Fruit fly (Drosophila melanogaster) whole organism, embryonic: ENCODE measurements around the gene CG9297.

Source experiments
- Atf6 ChIP-seq: fragments of 200-800 bp; sonication (Bioruptor generic); IDR thresholded peaks from 2 replicates; pipeline ENCODE4 v1.3.6; 2022; ENCODE audit warnings: missing biosample characterization, missing genetic modification characterization
- BtbVII ChIP-seq: fragments of 200-800 bp; sonication (Bioruptor generic); optimal IDR thresholded peaks from 3 replicates; lab custom pipeline; 2017; ENCODE audit warnings: missing biosample characterization, mild to moderate bottlenecking, missing genetic modification characterization
- CG10462 ChIP-seq: fragments of 200-800 bp; sonication (Bioruptor generic); optimal IDR thresholded peaks from 2 replicates; lab custom pipeline; 2016; ENCODE audit warnings: missing biosample characterization, missing genetic modification characterization
- CG11093 ChIP-seq: fragments of 200-800 bp; sonication (Bioruptor generic); IDR thresholded peaks from 3 replicates; pipeline ENCODE4 v1.3.6; 2022; ENCODE audit warnings: missing biosample characterization, missing genetic modification characterization
- CG11696 ChIP-seq: fragments of 200-800 bp; sonication (Bioruptor generic); IDR thresholded peaks from 2 replicates; pipeline ENCODE4 v1.3.6; 2022; ENCODE audit warnings: missing biosample characterization, missing genetic modification characterization
- CG12391 ChIP-seq: fragments of 200-800 bp; sonication (Bioruptor generic); optimal IDR thresholded peaks from 3 replicates; lab custom pipeline; 2018; ENCODE audit warnings: missing biosample characterization, mild to moderate bottlenecking, missing genetic modification characterization, moderate library complexity
- CG13424 ChIP-seq: fragments of 200-800 bp; sonication (Bioruptor generic); optimal IDR thresholded peaks from 2 replicates; lab custom pipeline; 2019; ENCODE audit warnings: missing biosample characterization, mild to moderate bottlenecking, missing genetic modification characterization, moderate library complexity
- CG15514 ChIP-seq: fragments of 200-800 bp; sonication (Bioruptor generic); optimal IDR thresholded peaks from 3 replicates; lab custom pipeline; 2017; ENCODE audit warnings: missing biosample characterization, missing genetic modification characterization, mild to moderate bottlenecking, moderate library complexity, missing genetic modification reagents
- CG15696 ChIP-seq: fragments of 200-800 bp; sonication (Bioruptor generic); optimal IDR thresholded peaks from 2 replicates; lab custom pipeline; 2019; ENCODE audit warnings: missing biosample characterization, mild to moderate bottlenecking, missing genetic modification characterization, moderate library complexity
- CG1602 ChIP-seq: fragments of 200-800 bp; sonication (Bioruptor generic); optimal IDR thresholded peaks from 3 replicates; lab custom pipeline; 2016; ENCODE audit warnings: missing biosample characterization, missing genetic modification characterization
- CG17802 ChIP-seq: fragments of 200-800 bp; sonication (Bioruptor generic); optimal IDR thresholded peaks from 2 replicates; lab custom pipeline; 2018; ENCODE audit warnings: missing biosample characterization, mild to moderate bottlenecking, missing genetic modification characterization, moderate library complexity
- CG2889 ChIP-seq: fragments of 200-800 bp; sonication (Bioruptor generic); IDR thresholded peaks from 3 replicates; pipeline ENCODE4 v1.3.6; 2022; ENCODE audit warnings: missing biosample characterization, missing genetic modification characterization
- CG31224 ChIP-seq: fragments of 200-800 bp; sonication (Bioruptor generic); IDR thresholded peaks from 2 replicates; pipeline ENCODE4 v1.3.6; 2022; ENCODE audit warnings: missing biosample characterization, missing genetic modification characterization
- CG4617 ChIP-seq: fragments of 200-800 bp; sonication (Bioruptor generic); optimal IDR thresholded peaks from 3 replicates; lab custom pipeline; 2016; ENCODE audit warnings: missing biosample characterization, missing genetic modification characterization, borderline replicate concordance
- CG4854 ChIP-seq: fragments of 200-800 bp; sonication (Bioruptor generic); optimal IDR thresholded peaks from 2 replicates; lab custom pipeline; 2016; ENCODE audit warnings: missing biosample characterization, missing genetic modification characterization, inconsistent platforms
- CG5180 ChIP-seq: fragments of 200-800 bp; sonication (Bioruptor generic); optimal IDR thresholded peaks from 3 replicates; lab custom pipeline; 2017; ENCODE audit warnings: missing biosample characterization, missing genetic modification characterization, mild to moderate bottlenecking, moderate library complexity, missing genetic modification reagents
- CG6689 ChIP-seq: fragments of 200-800 bp; sonication (Bioruptor generic); IDR thresholded peaks from 2 replicates; pipeline ENCODE4 v1.3.6; 2022; ENCODE audit warnings: missing biosample characterization, missing genetic modification characterization
- CG7372 ChIP-seq: fragments of 200-800 bp; sonication (Bioruptor generic); IDR thresholded peaks from 2 replicates; pipeline ENCODE4 v1.3.6; 2022; ENCODE audit warnings: missing biosample characterization, missing genetic modification characterization
- CG8924 ChIP-seq: fragments of 200-800 bp; optimal IDR thresholded peaks from 3 replicates; lab custom pipeline; 2019; ENCODE audit warnings: missing biosample characterization, mild to moderate bottlenecking, missing genetic modification characterization, moderate library complexity
- CG9609 ChIP-seq: fragments of 200-800 bp; sonication (Bioruptor generic); optimal IDR thresholded peaks from 3 replicates; lab custom pipeline; 2016; ENCODE audit warnings: missing biosample characterization, missing genetic modification characterization
- CG9797 ChIP-seq: fragments of 200-800 bp; sonication (Bioruptor generic); optimal IDR thresholded peaks from 3 replicates; lab custom pipeline; 2018; ENCODE audit warnings: missing biosample characterization, mild to moderate bottlenecking, missing genetic modification characterization
- Dip3 ChIP-seq: fragments of 200-800 bp; sonication (Bioruptor generic); optimal IDR thresholded peaks from 3 replicates; lab custom pipeline; 2016; ENCODE audit warnings: missing biosample characterization, missing genetic modification characterization
- Doc2 ChIP-seq: fragments of 200-800 bp; sonication (Bioruptor generic); IDR thresholded peaks from 2 replicates; pipeline ENCODE4 v1.3.6; 2022; ENCODE audit warnings: missing biosample characterization, missing genetic modification characterization
- Kr ChIP-seq: fragments of 200-800 bp; sonication (Bioruptor generic); optimal IDR thresholded peaks from 2 replicates; lab custom pipeline; 2017; ENCODE audit warnings: missing biosample characterization, mild to moderate bottlenecking, missing genetic modification characterization
- Lpt ChIP-seq: fragments of >200 bp; optimal IDR thresholded peaks from 2 replicates; lab custom pipeline; 2018; ENCODE audit warnings: missing biosample characterization, missing genetic modification characterization
- Med ChIP-seq: fragments of 200-800 bp; sonication (Bioruptor generic); peaks from one replicate; lab custom pipeline; 2016; ENCODE audit warnings: missing biosample characterization, missing genetic modification characterization, mild to moderate bottlenecking, inconsistent platforms, moderate library complexity
- Stat92E ChIP-seq, 3 experiments: fragments of >200 bp in 2 of 3; fragments of 200-800 bp in 1 of 3; sonication (Bioruptor generic) in 1 of 3; optimal IDR thresholded peaks; 2 replicates each; lab custom pipeline; 2017 to 2019; ENCODE audit warnings: missing biosample characterization in 3 of 3, missing genetic modification characterization in 3 of 3, mild to moderate bottlenecking in 1 of 3, moderate library complexity in 1 of 3
- bbx ChIP-seq: fragments of 200-800 bp; sonication (Bioruptor generic); IDR thresholded peaks from 2 replicates; pipeline ENCODE4 v1.3.6; 2022; ENCODE audit warnings: missing biosample characterization, missing genetic modification characterization; ENCODE audit not compliant: partially characterized antibody
- br ChIP-seq: fragments of >200 bp; optimal IDR thresholded peaks from 2 replicates; lab custom pipeline; 2017
- cg ChIP-seq: fragments of 200-800 bp; sonication (Bioruptor generic); optimal IDR thresholded peaks from 3 replicates; lab custom pipeline; 2019; ENCODE audit warnings: missing biosample characterization, mild to moderate bottlenecking, missing genetic modification characterization, moderate library complexity
- croc ChIP-seq: fragments of 200-800 bp; sonication (Bioruptor generic); conservative IDR thresholded peaks from 3 replicates; pipeline ENCODE4 v1.3.6; 2022; ENCODE audit warnings: missing biosample characterization, missing genetic modification characterization
- cwo ChIP-seq: fragments of 200-800 bp; sonication (Bioruptor generic); optimal IDR thresholded peaks from 3 replicates; lab custom pipeline; 2017; ENCODE audit warnings: missing biosample characterization, missing genetic modification characterization, mild to moderate bottlenecking, moderate library complexity, missing genetic modification reagents
- da ChIP-seq: fragments of 200-800 bp; sonication (Bioruptor generic); optimal IDR thresholded peaks from 2 replicates; lab custom pipeline; 2016; ENCODE audit warnings: missing biosample characterization, missing genetic modification characterization
- disco-r ChIP-seq: fragments of 200-800 bp; sonication (Bioruptor generic); optimal IDR thresholded peaks from 2 replicates; lab custom pipeline; 2016; ENCODE audit warnings: missing biosample characterization, missing genetic modification characterization
- eve ChIP-seq, 2 experiments: fragments of >200 bp; optimal IDR thresholded peaks; 2 replicates each; lab custom pipeline; 2017; ENCODE audit warnings: missing biosample characterization in 2 of 2, missing genetic modification characterization in 2 of 2
- fd64A ChIP-seq: fragments of 200-800 bp; sonication (Bioruptor generic); optimal IDR thresholded peaks from 3 replicates; lab custom pipeline; 2018; ENCODE audit warnings: missing biosample characterization, mild to moderate bottlenecking, missing genetic modification characterization
- ftz-f1 ChIP-seq: fragments of 200-800 bp; sonication (Bioruptor generic); optimal IDR thresholded peaks from 2 replicates; lab custom pipeline; 2016; ENCODE audit warnings: missing biosample characterization, missing genetic modification characterization
- h ChIP-seq: fragments of >200 bp; optimal IDR thresholded peaks from 2 replicates; lab custom pipeline; 2017
- pho ChIP-seq: fragments of 200-800 bp; sonication (Bioruptor generic); optimal IDR thresholded peaks from 2 replicates; lab custom pipeline; 2016; ENCODE audit warnings: missing biosample characterization, missing genetic modification characterization
- pum ChIP-seq: fragments of 200-800 bp; sonication (Bioruptor generic); optimal IDR thresholded peaks from 2 replicates; lab custom pipeline; 2016; ENCODE audit warnings: missing biosample characterization, missing genetic modification characterization
- run ChIP-seq: fragments of 200-800 bp; sonication (Bioruptor generic); optimal IDR thresholded peaks from 3 replicates; lab custom pipeline; 2018; ENCODE audit warnings: missing biosample characterization, mild to moderate bottlenecking, missing genetic modification characterization
- seq ChIP-seq: fragments of 200-800 bp; sonication (Bioruptor generic); IDR thresholded peaks from 2 replicates; pipeline ENCODE4 v1.3.6; 2022; ENCODE audit warnings: missing biosample characterization, missing genetic modification characterization
- sisA ChIP-seq: fragments of 200-800 bp; sonication (Bioruptor generic); IDR thresholded peaks from 2 replicates; pipeline ENCODE4 v1.3.6; 2022; ENCODE audit warnings: missing biosample characterization, missing genetic modification characterization
- so ChIP-seq: fragments of 200-800 bp; sonication (Bioruptor generic); IDR thresholded peaks from 3 replicates; pipeline ENCODE4 v1.3.6; 2022; ENCODE audit warnings: missing biosample characterization, missing genetic modification characterization
- ssp ChIP-seq: fragments of 200-800 bp; sonication (Bioruptor generic); IDR thresholded peaks from 2 replicates; pipeline ENCODE4 v1.3.6; 2022; ENCODE audit warnings: missing biosample characterization, missing genetic modification characterization
- stc ChIP-seq: fragments of 200-800 bp; sonication (Bioruptor generic); IDR thresholded peaks from 2 replicates; pipeline ENCODE4 v1.3.6; 2022; ENCODE audit warnings: missing biosample characterization, missing genetic modification characterization
- toy ChIP-seq: fragments of 200-800 bp; sonication (Bioruptor generic); IDR thresholded peaks from 2 replicates; pipeline ENCODE4 v1.3.6; 2022; ENCODE audit warnings: missing biosample characterization, missing genetic modification characterization
- trh ChIP-seq: fragments of 200-800 bp; sonication (Bioruptor generic); optimal IDR thresholded peaks from 2 replicates; lab custom pipeline; 2016; ENCODE audit warnings: missing biosample characterization, missing genetic modification characterization
- ttk ChIP-seq: fragments of 200-800 bp; sonication (Bioruptor generic); IDR thresholded peaks from 2 replicates; pipeline ENCODE4 v2.1.2; 2022; ENCODE audit warnings: missing biosample characterization, missing genetic modification characterization
- unc-4 ChIP-seq: fragments of 200-800 bp; sonication (Bioruptor generic); IDR thresholded peaks from 2 replicates; pipeline ENCODE4 v1.3.6; 2022; ENCODE audit warnings: missing biosample characterization, missing genetic modification characterization; ENCODE audit not compliant: partially characterized antibody
- wdn ChIP-seq: fragments of 200-800 bp; sonication (Bioruptor generic); IDR thresholded peaks from 2 replicates; pipeline ENCODE4 v1.3.6; 2022; ENCODE audit warnings: missing biosample characterization, missing genetic modification characterization

CG9297 gene

dm6 chr3R:13793979-13794665 lies 22.8 kb downstream of the CG9297 start (continued):
- TF ChIP-seq cg (GFP tag; lab: Kevin White, UChicago) = no peak
- peak; percentile 66 for TF ChIP-seq CG8924 (tag; lab: Kevin White, UChicago)
- TF ChIP-seq eve (GFP tag; optimal IDR thresholded peaks at IDR 0.05; lab: Kevin White, UChicago) = no peak
- no peak for TF ChIP-seq disco-r (GFP tag; lab: Kevin White, UChicago)
- no peak for TF ChIP-seq toy (GFP tag; lab: Robert Waterston, UW)
- no peak for TF ChIP-seq CG15696 (tag; lab: Kevin White, UChicago)
- no peak for TF ChIP-seq trh
- peak; percentile 78 for TF ChIP-seq CG13424 (tag; lab: Kevin White, UChicago)
- TF ChIP-seq Atf6 (GFP tag; lab: Robert Waterston, UW) = no peak
- no peak for TF ChIP-seq br (lab: Kevin White, UChicago)
- peak; percentile 79 for TF ChIP-seq CG12391 (tag; lab: Kevin White, UChicago)
- no peak for TF ChIP-seq unc-4
- TF ChIP-seq h (lab: Kevin White, UChicago) = no peak
- peak; percentile 72 for TF ChIP-seq CG1602 (GFP tag; lab: Kevin White, UChicago)
- TF ChIP-seq CG5180 = peak; percentile 92
- TF ChIP-seq CG6689 = peak; percentile 77
- no peak for TF ChIP-seq CG9609
- no peak for TF ChIP-seq seq
- TF ChIP-seq croc (GFP tag; lab: Robert Waterston, UW) = peak; percentile 75
- TF ChIP-seq BtbVII (GFP tag; lab: Kevin White, UChicago) = no peak
- no peak for TF ChIP-seq Kr (GFP tag; lab: Kevin White, UChicago)
- no peak for TF ChIP-seq bbx (GFP tag; lab: Robert Waterston, UW)
- peak; percentile 41; the same call in 1 of the 2 replicates for TF ChIP-seq ttk
- no peak for TF ChIP-seq fd64A (GFP tag; lab: Kevin White, UChicago)
- no peak for TF ChIP-seq Doc2 (GFP tag; lab: Robert Waterston, UW)
- no peak for TF ChIP-seq cwo (GFP tag; lab: Kevin White, UChicago)
- no peak for TF ChIP-seq pho (GFP tag; lab: Kevin White, UChicago)
- TF ChIP-seq CG15514 (GFP tag; lab: Kevin White, UChicago) = no peak
- no peak for TF ChIP-seq CG2889 (GFP tag; lab: Robert Waterston, UW)
- peak; percentile 56; the same call in 1 of the 3 replicates for TF ChIP-seq so
- TF ChIP-seq CG4854 = no peak
- TF ChIP-seq run (tag; lab: Kevin White, UChicago) = no peak
- peak in 1 of 3 experiments; percentile 21 for TF ChIP-seq Stat92E (GFP tag; optimal IDR thresholded peaks at IDR 0.05; lab: Kevin White, UChicago)
- peak; percentile 54 for TF ChIP-seq CG10462
- TF ChIP-seq stc (GFP tag; lab: Robert Waterston, UW) = peak; percentile 74
- TF ChIP-seq Dip3 = no peak
- no peak for TF ChIP-seq pum
- TF ChIP-seq ssp = peak; percentile 51; the same call in 1 of the 2 replicates
- TF ChIP-seq Lpt = no peak
- TF ChIP-seq CG7372 (GFP tag; lab: Robert Waterston, UW) = no peak
- TF ChIP-seq CG31224 (GFP tag; lab: Robert Waterston, UW) = no peak
- 0 out of 2 replicates have a peak, but pooled peaks have one; percentile 25 for TF ChIP-seq CG11696 (GFP tag; lab: Robert Waterston, UW)
- TF ChIP-seq sisA = peak; percentile 71
- TF ChIP-seq da (GFP tag; lab: Kevin White, UChicago) = no peak
- no peak for TF ChIP-seq ftz-f1 (GFP tag; lab: Kevin White, UChicago)
- TF ChIP-seq CG9797 (GFP tag; lab: Kevin White, UChicago) = no peak
- no peak for TF ChIP-seq wdn (GFP tag; lab: Robert Waterston, UW)
- TF ChIP-seq CG17802 (tag; lab: Kevin White, UChicago) = peak; percentile 38
- no peak for TF ChIP-seq CG11093
- TF ChIP-seq CG4617 (GFP tag; lab: Kevin White, UChicago) = peak; percentile 6
- TF ChIP-seq Med = peak; percentile 80
